2 worm cellular contexts compared by ENCODE assay signal in the genomic region with DNA sequence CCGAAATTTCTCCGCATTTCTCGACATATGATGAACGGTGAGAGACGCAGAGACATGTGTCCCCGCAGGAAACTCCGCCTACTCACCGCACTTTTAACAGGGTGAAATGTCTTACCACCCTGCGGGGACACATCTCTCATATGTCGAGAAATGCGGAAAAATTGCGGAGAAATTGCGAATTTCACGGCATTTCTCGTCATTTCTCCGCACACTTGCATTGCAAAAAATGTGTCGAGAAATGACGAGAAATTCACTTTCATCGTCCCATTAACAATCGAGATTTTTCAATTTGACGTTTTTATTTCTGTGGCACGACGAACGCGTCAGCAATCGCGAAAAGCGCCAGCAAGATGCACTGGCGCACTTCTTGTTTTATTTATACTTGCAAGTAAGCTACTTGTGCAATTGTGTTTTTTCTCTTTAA.
TF ChIP-seq lines count a peak whose summit lies in the region.

TSS of gene K07C5.13 (plus strand) at position 151 of the 424 bp plus-strand sequence.

TF ChIP-seq in whole organism, L1 larva, 84 proteins besides CTCF, POLR2A, EP300 and RAD21 (continued from another document):
- TF ChIP-seq dpl-1 (GFP tag; optimal IDR thresholded peaks at IDR 0.05; lab: Kevin White, UChicago) (peak; percentile 44 to 72 (median 72)), xbp-1 (tag; optimal IDR thresholded peaks at IDR 0.05; lab: Kevin White, UChicago) (peak; percentile 80), fkh-8 (tag; optimal IDR thresholded peaks at IDR 0.05; lab: Kevin White, UChicago) (peak; percentile 24), unc-86 (tag; optimal IDR thresholded peaks at IDR 0.05; lab: Kevin White, UChicago) (peak; percentile 72), swsn-7 (tag; optimal IDR thresholded peaks at IDR 0.05; lab: Kevin White, UChicago) (peak; percentile 88), lin-13 (GFP tag; optimal IDR thresholded peaks at IDR 0.05; lab: Kevin White, UChicago) (peak; percentile 58), mdl-1 (tag; optimal IDR thresholded peaks at IDR 0.05; lab: Kevin White, UChicago) (peak in 1 of 2 experiments; percentile 18), zip-4 (GFP tag; optimal IDR thresholded peaks at IDR 0.05; lab: Kevin White, UChicago) (peak; percentile 62), C04F5.9 (tag; optimal IDR thresholded peaks at IDR 0.05; lab: Kevin White, UChicago) (peak; percentile 17), irx-1 (tag; optimal IDR thresholded peaks at IDR 0.05; lab: Kevin White, UChicago) (peak; percentile 79), aly-2 (tag; optimal IDR thresholded peaks at IDR 0.05; lab: Kevin White, UChicago) (peak; percentile 31), F16B12.6 (tag; optimal IDR thresholded peaks at IDR 0.05; lab: Kevin White, UChicago) (peak; percentile 28), rnt-1 (tag; optimal IDR thresholded peaks at IDR 0.05; lab: Kevin White, UChicago) (peak; percentile 85), lir-3 (tag; optimal IDR thresholded peaks at IDR 0.05; lab: Kevin White, UChicago; ENCODE audit: poor library complexity) (peak; percentile 49), grh-1 (GFP tag; IDR thresholded peaks at IDR 0.05; lab: Robert Waterston, UW) (peak; percentile 89), nhr-90 (tag; optimal IDR thresholded peaks at IDR 0.05; lab: Kevin White, UChicago; ENCODE audit: poor library complexity) (peak; percentile 81), lin-14 (GFP tag; optimal IDR thresholded peaks at IDR 0.05; lab: Kevin White, UChicago) (peak; percentile 84), mab-9 (GFP tag; IDR thresholded peaks at IDR 0.05; lab: Robert Waterston, UW) (peak; percentile 84), isw-1 (GFP tag; IDR thresholded peaks at IDR 0.05; lab: Robert Waterston, UW) (peak; percentile 74), efl-3 (GFP tag; optimal IDR thresholded peaks at IDR 0.05; lab: Kevin White, UChicago) (peak; percentile 55), lin-15B (tag; optimal IDR thresholded peaks at IDR 0.05; lab: Kevin White, UChicago) (peak; percentile 42), pax-3 (tag; optimal IDR thresholded peaks at IDR 0.05; lab: Kevin White, UChicago) (peak; percentile 51), blmp-1 (tag; optimal IDR thresholded peaks at IDR 0.05; lab: Kevin White, UChicago) (peak; percentile 61), nhr-20 (tag; optimal IDR thresholded peaks at IDR 0.05; lab: Kevin White, UChicago) (peak; percentile 78), lin-39 (tag; optimal IDR thresholded peaks at IDR 0.05; lab: Kevin White, UChicago) (peak; percentile 52), nhr-47 (tag; optimal IDR thresholded peaks at IDR 0.05; lab: Kevin White, UChicago) (peak; percentile 87), sup-37 (GFP tag; optimal IDR thresholded peaks at IDR 0.05; lab: Kevin White, UChicago) (peak; percentile 47), ceh-88 (GFP tag; IDR thresholded peaks at IDR 0.05; lab: Robert Waterston, UW) (peak; percentile 57), snu-23 (GFP tag; optimal IDR thresholded peaks at IDR 0.05; lab: Kevin White, UChicago) (peak; percentile 81), fkh-4 (tag; optimal IDR thresholded peaks at IDR 0.05; lab: Kevin White, UChicago; ENCODE audit: borderline replicate concordance) (peak; percentile 55), tbx-2 (tag; optimal IDR thresholded peaks at IDR 0.05; lab: Kevin White, UChicago) (peak; percentile 77), elt-3 (tag; optimal IDR thresholded peaks at IDR 0.05; lab: Kevin White, UChicago) (peak in 1 of 6 experiments; percentile 29), ztf-11 (tag; optimal IDR thresholded peaks at IDR 0.05; lab: Kevin White, UChicago) (peak in 1 of 2 experiments; percentile 64), elt-2 (tag; optimal IDR thresholded peaks at IDR 0.05; lab: Kevin White, UChicago) (peak; percentile 41)

TF ChIP-seq in whole organism, young adult, 124 proteins besides CTCF, POLR2A, EP300 and RAD21 (continued from another document):
- TF ChIP-seq tlf-1 (GFP tag; optimal IDR thresholded peaks at IDR 0.05; lab: Kevin White, UChicago) (peak; percentile 70), let-526 (GFP tag; IDR thresholded peaks at IDR 0.05; lab: Robert Waterston, UW) (peak; percentile 76; the same call in 1 of the 2 replicates), xnd-1 (tag; optimal IDR thresholded peaks at IDR 0.05; lab: Kevin White, UChicago) (peak; percentile 25), lag-1 (GFP tag; IDR thresholded peaks at IDR 0.05; lab: Robert Waterston, UW) (peak; percentile 83; the same call in 1 of the 2 replicates), ztf-6 (GFP tag; IDR thresholded peaks at IDR 0.05; lab: Robert Waterston, UW) (peak; percentile 68; the same call in 1 of the 2 replicates), chd-7 (tag; optimal IDR thresholded peaks at IDR 0.05; lab: Kevin White, UChicago) (peak; percentile 75), Y56A3A.18 (GFP tag; IDR thresholded peaks at IDR 0.05; lab: Robert Waterston, UW) (peak; percentile 89; the same call in 1 of the 2 replicates), lin-26 (GFP tag; IDR thresholded peaks at IDR 0.05; lab: Robert Waterston, UW) (peak; percentile 79), cebp-2 (GFP tag; IDR thresholded peaks at IDR 0.05; lab: Robert Waterston, UW) (peak; percentile 72; the same call in 1 of the 2 replicates), lin-40 (tag; optimal IDR thresholded peaks at IDR 0.05; lab: Kevin White, UChicago) (peak; percentile 93), let-607 (tag; optimal IDR thresholded peaks at IDR 0.05; lab: Kevin White, UChicago) (peak in 1 of 2 experiments; percentile 0), egrh-3 (GFP tag; IDR thresholded peaks at IDR 0.05; lab: Robert Waterston, UW) (peak; percentile 43), ekl-4 (GFP tag; IDR thresholded peaks at IDR 0.05; lab: Robert Waterston, UW) (peak; percentile 95), nhr-90 (tag; optimal IDR thresholded peaks at IDR 0.05; lab: Kevin White, UChicago) (peak; percentile 20), lsl-1 (GFP tag; optimal IDR thresholded peaks at IDR 0.05; lab: Kevin White, UChicago) (peak; percentile 51), madf-6 (GFP tag; IDR thresholded peaks at IDR 0.05; lab: Robert Waterston, UW) (peak; percentile 86), hmg-20 (GFP tag; IDR thresholded peaks at IDR 0.05; lab: Robert Waterston, UW) (peak; percentile 83), C06A6.2 (GFP tag; conservative IDR thresholded peaks at IDR 0.05; lab: Robert Waterston, UW) (peak; percentile 93), Y53G8AR.9 (GFP tag; conservative IDR thresholded peaks at IDR 0.05; lab: Robert Waterston, UW) (peak; percentile 95), cebp-1 (GFP tag; IDR thresholded peaks at IDR 0.05; lab: Robert Waterston, UW) (peak; percentile 69), cebp-1 (tag; optimal IDR thresholded peaks at IDR 0.05; lab: Kevin White, UChicago) (peak; percentile 82), F37B4.10 (GFP tag; IDR thresholded peaks at IDR 0.05; lab: Robert Waterston, UW) (peak; percentile 99), bed-1 (GFP tag; IDR thresholded peaks at IDR 0.05; lab: Robert Waterston, UW) (0 out of 2 replicates have a peak, but pooled peaks have one; percentile 51), ceh-40 (GFP tag; IDR thresholded peaks at IDR 0.05; lab: Robert Waterston, UW) (0 out of 2 replicates have a peak, but pooled peaks have one; percentile 56), aptf-2 (GFP tag; conservative IDR thresholded peaks at IDR 0.05; lab: Robert Waterston, UW) (peak; percentile 91), hsf-1 (GFP tag; IDR thresholded peaks at IDR 0.05; lab: Robert Waterston, UW) (peak; percentile 84), gei-17 (GFP tag; optimal IDR thresholded peaks at IDR 0.05; lab: Kevin White, UChicago) (peak; percentile 70), F22D6.2 (tag; optimal IDR thresholded peaks at IDR 0.05; lab: Kevin White, UChicago) (peak; percentile 48), hrde-1 (tag; optimal IDR thresholded peaks at IDR 0.05; lab: Kevin White, UChicago; ENCODE audit: borderline replicate concordance) (peak; percentile 29), madf-10 (tag; optimal IDR thresholded peaks at IDR 0.05; lab: Kevin White, UChicago) (peak; percentile 38), ceh-27 (GFP tag; optimal IDR thresholded peaks at IDR 0.05; lab: Kevin White, UChicago) (peak; percentile 42), B0035.1 (tag; optimal IDR thresholded peaks at IDR 0.05; lab: Kevin White, UChicago) (peak; percentile 67)
